Worm (Caenorhabditis elegans): ENCODE data around the gene T04C12.33.

- TF ChIP-seq mes-4 (tag; optimal IDR thresholded peaks at IDR 0.05) (no peak), rec-8 (tag; optimal IDR thresholded peaks at IDR 0.05) (no peak), attf-6 (GFP tag; IDR thresholded peaks at IDR 0.05) (no peak), ceh-40 (GFP tag; IDR thresholded peaks at IDR 0.05) (no peak), snpc-4 (GFP tag; optimal IDR thresholded peaks at IDR 0.05) (no peak), snpc-4 (tag; optimal IDR thresholded peaks at IDR 0.05) (no peak), lag-1 (GFP tag; IDR thresholded peaks at IDR 0.05) (no peak), lin-35 (GFP tag; optimal IDR thresholded peaks at IDR 0.05) (no peak), unc-62 (GFP tag; optimal IDR thresholded peaks at IDR 0.05) (no peak), ekl-4 (GFP tag; IDR thresholded peaks at IDR 0.05) (no peak), F52B5.7 (tag; optimal IDR thresholded peaks at IDR 0.05) (no peak), F33H1.4 (GFP tag; IDR thresholded peaks at IDR 0.05) (no peak), unc-130 (GFP tag; optimal IDR thresholded peaks at IDR 0.05) (no peak), Y56A3A.18 (GFP tag; IDR thresholded peaks at IDR 0.05) (no peak)
Measured at ce11 chrV:11053827-11054226, 1.8 kb downstream of the T04C12.33 start, which contains the start of gene T04C12.7.
